Worm (Caenorhabditis elegans) whole organism, L4 larva: ENCODE data around the gene col-187.

Source experiments
- ces-1 ChIP-seq: fragments of 150-350 bp; sonication (generic microtip); optimal IDR thresholded peaks from 4 replicates; lab custom pipeline; 2014; ENCODE audit warnings: missing biosample characterization, missing genetic modification reagents, missing genetic modification characterization
- fkh-10 ChIP-seq: fragments of 150-350 bp; optimal IDR thresholded peaks from 2 replicates; lab custom pipeline; 2014; ENCODE audit warnings: missing biosample characterization, missing genetic modification reagents, missing genetic modification characterization
- jun-1 ChIP-seq: fragments of 150-350 bp; optimal IDR thresholded peaks from 2 replicates; lab custom pipeline; 2014; ENCODE audit warnings: missing biosample characterization, missing genetic modification reagents, missing genetic modification characterization
- lin-29 ChIP-seq: fragments of 200-800 bp; sonication (Bioruptor generic); IDR thresholded peaks from 2 replicates; pipeline ENCODE4 v1.3.6; 2022; ENCODE audit warnings: missing genetic modification reagents, missing genetic modification characterization, missing compliant biosample characterization
- nhr-28 ChIP-seq: fragments of 150-350 bp; optimal IDR thresholded peaks from 2 replicates; lab custom pipeline; 2014; ENCODE audit warnings: missing biosample characterization, missing genetic modification characterization
- snpc-4 ChIP-seq: fragments of 150-350 bp; optimal IDR thresholded peaks from 2 replicates; lab custom pipeline; 2014; ENCODE audit warnings: missing biosample characterization, missing genetic modification characterization

DNA sequence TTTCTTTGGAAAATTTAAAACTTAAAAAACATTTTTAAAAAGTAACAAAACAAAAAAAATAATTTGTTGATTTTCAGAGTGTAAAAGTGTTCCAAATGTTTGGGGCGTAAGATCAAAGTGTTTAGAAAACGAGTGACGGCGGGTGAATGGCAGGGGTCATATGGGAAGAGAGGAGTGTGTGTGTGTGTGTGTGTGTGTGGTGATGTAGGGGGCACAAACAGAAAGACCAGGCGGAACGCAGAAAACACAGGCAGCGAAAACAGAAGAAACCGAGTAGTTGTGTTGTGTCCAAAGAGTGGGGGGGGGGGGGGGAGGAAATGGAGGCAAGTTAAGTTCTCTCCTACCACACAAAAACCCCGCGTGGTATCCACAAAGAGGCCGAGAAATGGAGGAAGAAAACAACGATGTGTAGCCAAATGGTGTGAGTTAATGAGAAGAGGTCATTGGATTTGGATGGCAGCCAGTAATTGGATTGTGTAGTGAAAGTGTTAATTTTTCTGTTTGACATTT, 32.4 kb upstream of the col-187 start, which contains the start of gene B0395.3:
- TF ChIP-seq jun-1 (tag; lab: Kevin White, UChicago), result no peak
- TF ChIP-seq fkh-10 (GFP tag; lab: Kevin White, UChicago), result no peak
- TF ChIP-seq nhr-28 (tag; lab: Kevin White, UChicago), result peak; percentile 99
- TF ChIP-seq lin-29 (GFP tag; lab: Robert Waterston, UW), result no peak
- TF ChIP-seq snpc-4 (tag; lab: Kevin White, UChicago), result no peak
- no peak for TF ChIP-seq ces-1 (GFP tag; lab: Kevin White, UChicago)
